Worm (Caenorhabditis elegans): ENCODE results near the gene nlp-56.

DNA sequence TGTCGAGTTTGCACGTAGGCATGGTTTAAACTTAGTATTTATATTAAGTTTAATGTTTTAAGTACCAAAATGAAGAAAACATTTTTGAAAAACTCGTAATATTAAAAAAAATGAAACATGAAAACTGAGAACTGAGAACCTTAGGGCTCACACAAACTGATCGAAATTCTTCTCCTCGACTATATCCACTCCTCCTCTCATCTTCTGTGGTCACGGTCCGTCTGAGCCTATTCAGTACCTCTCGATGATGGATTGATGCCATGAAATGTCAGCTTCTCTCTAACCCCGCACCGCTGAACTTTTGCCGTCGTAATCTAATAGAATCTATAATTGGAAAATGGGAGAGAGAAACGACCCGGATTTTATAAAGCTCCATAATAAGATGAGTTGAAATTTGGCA lies at the start of gene nlp-56:
- TF ChIP-seq him-1 (tag; optimal IDR thresholded peaks at IDR 0.05): no peak
- no peak for TF ChIP-seq dao-5 (tag; optimal IDR thresholded peaks at IDR 0.05)
- no peak for TF ChIP-seq W03F9.2 (tag; optimal IDR thresholded peaks at IDR 0.05)
